Worm (Caenorhabditis elegans) whole organism, late embryonic: ENCODE data around the gene C45G9.11.

Experiments
- C08G9.2 ChIP-seq: sonication (generic microtip); optimal IDR thresholded peaks from 2 replicates; lab custom pipeline; 2016; ENCODE audit warnings: mild to moderate bottlenecking, missing genetic modification characterization, moderate library complexity, missing compliant biosample characterization
- C38D4.7 ChIP-seq: fragments of 200-800 bp; sonication (Bioruptor generic); optimal IDR thresholded peaks from 2 replicates; lab custom pipeline; 2018; ENCODE audit warnings: mild to moderate bottlenecking, missing genetic modification characterization, moderate library complexity, missing compliant biosample characterization
- F13H6.1 ChIP-seq: sonication (generic microtip); optimal IDR thresholded peaks from 2 replicates; lab custom pipeline; 2016; ENCODE audit warnings: missing genetic modification characterization, missing compliant biosample characterization
- K02D7.2 ChIP-seq: sonication (generic microtip); optimal IDR thresholded peaks from 2 replicates; lab custom pipeline; 2017; ENCODE audit warnings: mild to moderate bottlenecking, missing genetic modification characterization, missing compliant biosample characterization
- T23F11.4 ChIP-seq: fragments of 200-800 bp; sonication (Bioruptor generic); optimal IDR thresholded peaks from 2 replicates; lab custom pipeline; 2018; ENCODE audit warnings: mild to moderate bottlenecking, missing genetic modification characterization, missing compliant biosample characterization
- Y22D7AL.16 ChIP-seq: sonication (generic microtip); optimal IDR thresholded peaks from 2 replicates; lab custom pipeline; 2016; ENCODE audit warnings: missing genetic modification characterization, missing compliant biosample characterization
- ama-1 ChIP-seq: fragments of 150-350 bp; optimal IDR thresholded peaks from 2 replicates; lab custom pipeline; 2014
- ceh-14 ChIP-seq: sonication (generic microtip); optimal IDR thresholded peaks from 2 replicates; lab custom pipeline; 2016; ENCODE audit warnings: missing genotype, missing genetic modification characterization, missing compliant biosample characterization
- ceh-18 ChIP-seq: sonication (generic microtip); optimal IDR thresholded peaks from 2 replicates; lab custom pipeline; 2016; ENCODE audit warnings: missing genetic modification characterization, missing compliant biosample characterization
- ceh-19 ChIP-seq: fragments of 200-800 bp; sonication (Bioruptor generic); optimal IDR thresholded peaks from 2 replicates; lab custom pipeline; 2018; ENCODE audit warnings: mild to moderate bottlenecking, missing genetic modification characterization, missing compliant biosample characterization
- ceh-22 ChIP-seq: sonication (generic microtip); optimal IDR thresholded peaks from 2 replicates; lab custom pipeline; 2017; ENCODE audit warnings: missing biosample characterization, missing genetic modification characterization
- ceh-24 ChIP-seq: sonication (generic microtip); optimal IDR thresholded peaks from 2 replicates; lab custom pipeline; 2016; ENCODE audit warnings: mild to moderate bottlenecking, missing genetic modification characterization, missing compliant biosample characterization
- ceh-30 ChIP-seq: fragments of 150-350 bp; optimal IDR thresholded peaks from 2 replicates; lab custom pipeline; 2014; ENCODE audit warnings: missing biosample characterization, missing genetic modification characterization
- ceh-45 ChIP-seq: fragments of 200-800 bp; sonication (Bioruptor generic); IDR thresholded peaks from 2 replicates; pipeline ENCODE4 v1.3.6; 2022; ENCODE audit warnings: missing genetic modification reagents, missing genetic modification characterization, missing compliant biosample characterization
- ceh-48 ChIP-seq: sonication (generic microtip); optimal IDR thresholded peaks from 2 replicates; lab custom pipeline; 2016; ENCODE audit warnings: missing genetic modification characterization, inconsistent platforms, missing compliant biosample characterization
- ceh-6 ChIP-seq: fragments of 200-800 bp; sonication (Bioruptor generic); optimal IDR thresholded peaks from 2 replicates; lab custom pipeline; 2018; ENCODE audit warnings: mild to moderate bottlenecking, missing genetic modification characterization, missing compliant biosample characterization
- che-1 ChIP-seq: sonication (generic microtip); optimal IDR thresholded peaks from 2 replicates; lab custom pipeline; 2016; ENCODE audit warnings: mild to moderate bottlenecking, missing genetic modification characterization, missing compliant biosample characterization
- elt-2 ChIP-seq: sonication (generic microtip); optimal IDR thresholded peaks from 2 replicates; lab custom pipeline; 2016; ENCODE audit warnings: missing genetic modification reagents, missing genetic modification characterization, missing compliant biosample characterization
- elt-4 ChIP-seq: sonication (generic microtip); optimal IDR thresholded peaks from 2 replicates; lab custom pipeline; 2016; ENCODE audit warnings: missing genetic modification characterization, missing compliant biosample characterization
- eyg-1 ChIP-seq: sonication (generic microtip); optimal IDR thresholded peaks from 2 replicates; lab custom pipeline; 2016; ENCODE audit warnings: missing genotype, missing genetic modification characterization, missing compliant biosample characterization
- fax-1 ChIP-seq: sonication (generic microtip); optimal IDR thresholded peaks from 2 replicates; lab custom pipeline; 2016; ENCODE audit warnings: missing genotype, missing genetic modification characterization, missing compliant biosample characterization
- fkh-6 ChIP-seq: sonication (generic microtip); optimal IDR thresholded peaks from 2 replicates; lab custom pipeline; 2016; ENCODE audit warnings: missing genetic modification characterization, missing compliant biosample characterization
- gmeb-2 ChIP-seq: sonication (generic microtip); optimal IDR thresholded peaks from 2 replicates; lab custom pipeline; 2016; ENCODE audit warnings: missing genetic modification characterization, inconsistent platforms, missing compliant biosample characterization
- hlh-13 ChIP-seq: fragments of 200-800 bp; sonication (Bioruptor generic); optimal IDR thresholded peaks from 2 replicates; lab custom pipeline; 2018; ENCODE audit warnings: mild to moderate bottlenecking, missing genetic modification characterization, missing compliant biosample characterization
- hlh-15 ChIP-seq: sonication (generic microtip); optimal IDR thresholded peaks from 2 replicates; lab custom pipeline; 2016; ENCODE audit warnings: missing genetic modification characterization, missing compliant biosample characterization
- hlh-6 ChIP-seq: sonication (generic microtip); optimal IDR thresholded peaks from 2 replicates; lab custom pipeline; 2016; ENCODE audit warnings: missing genotype, missing genetic modification characterization, missing compliant biosample characterization
- lin-11 ChIP-seq: fragments of 200-800 bp; sonication (Bioruptor generic); optimal IDR thresholded peaks from 2 replicates; lab custom pipeline; 2018; ENCODE audit warnings: mild to moderate bottlenecking, missing genetic modification characterization, missing compliant biosample characterization
- madf-2 ChIP-seq: sonication (generic microtip); optimal IDR thresholded peaks from 2 replicates; lab custom pipeline; 2017; ENCODE audit warnings: missing genetic modification characterization, missing compliant biosample characterization
- mec-3 ChIP-seq: sonication (generic microtip); optimal IDR thresholded peaks from 2 replicates; lab custom pipeline; 2016; ENCODE audit warnings: borderline replicate concordance, missing genetic modification characterization, missing compliant biosample characterization
- nfya-1 ChIP-seq: sonication (generic microtip); optimal IDR thresholded peaks from 2 replicates; lab custom pipeline; 2017; ENCODE audit warnings: missing genetic modification characterization, mild to moderate bottlenecking, missing compliant biosample characterization, antibody characterized with exemption, moderate library complexity
- nhr-11 ChIP-seq: fragments of 150-350 bp; optimal IDR thresholded peaks from 2 replicates; lab custom pipeline; 2014; ENCODE audit warnings: missing biosample characterization, missing genetic modification characterization
- npax-4 ChIP-seq: sonication (generic microtip); optimal IDR thresholded peaks from 2 replicates; lab custom pipeline; 2016; ENCODE audit warnings: missing genetic modification characterization, missing compliant biosample characterization
- odd-2 ChIP-seq: sonication (generic microtip); optimal IDR thresholded peaks from 2 replicates; lab custom pipeline; 2017; ENCODE audit warnings: antibody characterized with exemption, mild to moderate bottlenecking, missing genetic modification characterization, missing compliant biosample characterization
- pag-3 ChIP-seq: sonication (generic microtip); optimal IDR thresholded peaks from 2 replicates; lab custom pipeline; 2016; ENCODE audit warnings: missing compliant biosample characterization, missing genetic modification characterization, borderline replicate concordance
- pat-9 ChIP-seq: fragments of 200-800 bp; sonication (Bioruptor generic); optimal IDR thresholded peaks from 2 replicates; lab custom pipeline; 2018; ENCODE audit warnings: mild to moderate bottlenecking, missing genetic modification characterization, moderate library complexity, missing compliant biosample characterization
- pax-1 ChIP-seq: fragments of 150-350 bp; optimal IDR thresholded peaks from 2 replicates; lab custom pipeline; 2014; ENCODE audit warnings: missing biosample characterization, missing genetic modification characterization
- pha-2 ChIP-seq: sonication (generic microtip); optimal IDR thresholded peaks from 2 replicates; lab custom pipeline; 2017; ENCODE audit warnings: mild to moderate bottlenecking, missing genetic modification characterization, missing compliant biosample characterization
- ref-2 ChIP-seq: sonication (generic microtip); optimal IDR thresholded peaks from 2 replicates; lab custom pipeline; 2016; ENCODE audit warnings: missing genetic modification characterization, missing compliant biosample characterization
- rnt-1 ChIP-seq: sonication (generic microtip); optimal IDR thresholded peaks from 2 replicates; lab custom pipeline; 2016; ENCODE audit warnings: missing genetic modification characterization, missing compliant biosample characterization
- sdc-2 ChIP-seq: sonication (generic microtip); optimal IDR thresholded peaks from 2 replicates; lab custom pipeline; 2016; ENCODE audit warnings: missing genotype, missing genetic modification characterization, missing compliant biosample characterization
- sox-4 ChIP-seq: sonication (generic microtip); optimal IDR thresholded peaks from 2 replicates; lab custom pipeline; 2017; ENCODE audit warnings: mild to moderate bottlenecking, missing genetic modification characterization, inconsistent platforms, missing compliant biosample characterization
- tbx-2 ChIP-seq: sonication (generic microtip); optimal IDR thresholded peaks from 2 replicates; lab custom pipeline; 2016; ENCODE audit warnings: missing genetic modification characterization, missing compliant biosample characterization
- ttx-3 ChIP-seq: sonication (generic microtip); optimal IDR thresholded peaks from 2 replicates; lab custom pipeline; 2016; ENCODE audit warnings: missing genetic modification reagents, missing genetic modification characterization, missing compliant biosample characterization
- unc-3 ChIP-seq, 2 experiments: fragments of 200-800 bp in 1 of 2; sonication (Bioruptor generic) in 1 of 2; sonication (generic microtip) in 1 of 2; conservative IDR thresholded peaks in 1 of 2; optimal IDR thresholded peaks in 1 of 2; 2 replicates each; pipeline versions ENCODE4 v1.3.6 to Lab custom; 2016 to 2022; ENCODE audit warnings: missing compliant biosample characterization in 2 of 2, missing genetic modification characterization in 2 of 2, missing genetic modification reagents in 1 of 2
- unc-42 ChIP-seq: sonication (generic microtip); optimal IDR thresholded peaks from 2 replicates; lab custom pipeline; 2016; ENCODE audit warnings: missing genotype, missing genetic modification characterization, missing compliant biosample characterization
- unc-55 ChIP-seq: sonication (generic microtip); optimal IDR thresholded peaks from 2 replicates; lab custom pipeline; 2017; ENCODE audit warnings: missing biosample characterization, missing genetic modification reagents, missing genetic modification characterization
- ztf-16 ChIP-seq: sonication (generic microtip); optimal IDR thresholded peaks from 2 replicates; lab custom pipeline; 2017; ENCODE audit warnings: missing genetic modification characterization, missing compliant biosample characterization

The C45G9.11 gene

ce11 chrIII:5106893-5107471, 38.5 kb upstream of the C45G9.11 start, which contains the start of gene dpy-17:
Gene dpy-17 (plus strand): TSS chrIII:5107330.
- no peak for TF ChIP-seq hlh-15
- TF ChIP-seq che-1, result no peak
- TF ChIP-seq ceh-18 (tag; lab: Kevin White, UChicago), result no peak
- no peak for TF ChIP-seq unc-3 (GFP tag; conservative IDR thresholded peaks at IDR 0.05; lab: Robert Waterston, UW)
- no peak for TF ChIP-seq unc-3 (tag; optimal IDR thresholded peaks at IDR 0.05; lab: Kevin White, UChicago)
- peak; percentile 1 for TF ChIP-seq nfya-1
- TF ChIP-seq K02D7.2, result no peak
- TF ChIP-seq madf-2 (tag; lab: Kevin White, UChicago), result no peak
- no peak for TF ChIP-seq ceh-14 (tag; lab: Kevin White, UChicago)
- TF ChIP-seq ama-1 (lab: Kevin White, UChicago), result peak; percentile 82

ce11 chrIII:5105485-5105884, 37.0 kb upstream of the C45G9.11 start:
- no peak for TF ChIP-seq ceh-14 (tag; lab: Kevin White, UChicago)
- no peak for TF ChIP-seq C38D4.7 (GFP tag; lab: Kevin White, UChicago)
- no peak for TF ChIP-seq ref-2
- no peak for TF ChIP-seq tbx-2 (tag; lab: Kevin White, UChicago)
- no peak for TF ChIP-seq rnt-1
- no peak for TF ChIP-seq che-1
- no peak for TF ChIP-seq ztf-16 (tag; lab: Kevin White, UChicago)
- TF ChIP-seq nfya-1, result no peak
- TF ChIP-seq gmeb-2 (tag; lab: Kevin White, UChicago), result no peak
- no peak for TF ChIP-seq F13H6.1 (tag; lab: Kevin White, UChicago)
- TF ChIP-seq pag-3 (tag; lab: Kevin White, UChicago), result no peak
- TF ChIP-seq unc-55, result no peak
- TF ChIP-seq ceh-45, result no peak
- TF ChIP-seq ceh-22 (tag; lab: Kevin White, UChicago), result no peak
- no peak for TF ChIP-seq pax-1 (tag; lab: Kevin White, UChicago)
- TF ChIP-seq nhr-11 (tag; lab: Kevin White, UChicago), result no peak
- TF ChIP-seq ama-1 (lab: Kevin White, UChicago), result no peak
- TF ChIP-seq elt-4 (tag; lab: Kevin White, UChicago), result no peak
- no peak for TF ChIP-seq fkh-6
- TF ChIP-seq, all 69 proteins: peak for 0

- no peak for TF ChIP-seq Y22D7AL.16 (tag; lab: Kevin White, UChicago)
- TF ChIP-seq T23F11.4, result no peak
- no peak for TF ChIP-seq odd-2 (tag; lab: Kevin White, UChicago)
- TF ChIP-seq eyg-1 (tag; lab: Kevin White, UChicago), result no peak
- TF ChIP-seq nfya-1, result peak; percentile 1
- TF ChIP-seq pag-3 (tag; lab: Kevin White, UChicago), result no peak
- peak; percentile 71 for TF ChIP-seq ceh-48 (tag; lab: Kevin White, UChicago)
- TF ChIP-seq C08G9.2 (tag; lab: Kevin White, UChicago), result no peak
- no peak for TF ChIP-seq ceh-6 (GFP tag; lab: Kevin White, UChicago)
- TF ChIP-seq ceh-19 (GFP tag; lab: Kevin White, UChicago), result peak; percentile 15
- no peak for TF ChIP-seq ama-1 (lab: Kevin White, UChicago)
- TF ChIP-seq unc-42 (tag; lab: Kevin White, UChicago), result peak; percentile 12
- no peak for TF ChIP-seq ceh-14 (tag; lab: Kevin White, UChicago)
- no peak for TF ChIP-seq lin-11 (tag; lab: Kevin White, UChicago)
- no peak for TF ChIP-seq sox-4 (tag; lab: Kevin White, UChicago)
- TF ChIP-seq elt-2 (tag; lab: Kevin White, UChicago), result peak; percentile 31
- no peak for TF ChIP-seq sdc-2 (tag; lab: Kevin White, UChicago)
- TF ChIP-seq unc-55, result no peak
- no peak for TF ChIP-seq rnt-1
- TF ChIP-seq tbx-2 (tag; lab: Kevin White, UChicago), result peak; percentile 37
- no peak for TF ChIP-seq hlh-13 (GFP tag; lab: Kevin White, UChicago)
- no peak for TF ChIP-seq mec-3 (tag; lab: Kevin White, UChicago)
- TF ChIP-seq fax-1, result peak; percentile 4
- no peak for TF ChIP-seq hlh-15
- TF ChIP-seq ref-2, result no peak
- no peak for TF ChIP-seq pat-9
- no peak for TF ChIP-seq ceh-30 (tag; lab: Kevin White, UChicago)
- no peak for TF ChIP-seq K02D7.2
- TF ChIP-seq ceh-45, result no peak
- no peak for TF ChIP-seq npax-4 (tag; lab: Kevin White, UChicago)
- TF ChIP-seq C38D4.7 (GFP tag; lab: Kevin White, UChicago), result no peak
- TF ChIP-seq hlh-6 (tag; lab: Kevin White, UChicago), result no peak
- TF ChIP-seq ttx-3 (tag; lab: Kevin White, UChicago), result no peak
- TF ChIP-seq pha-2 (tag; lab: Kevin White, UChicago), result peak; percentile 2
- TF ChIP-seq ceh-24 (tag; lab: Kevin White, UChicago), result no peak
These were observed 34.1 kb upstream of the C45G9.11 start, which contains the start of gene F54D8.6 for ce11 chrIII:5102616-5103015. Gene F54D8.6 (plus strand): TSS chrIII:5102985.
